Worm (Caenorhabditis elegans) whole organism, L2 larva: ENCODE results near the gene T28H11.7.

ENCODE experiments used
- F13H6.1 ChIP-seq: sonication (generic microtip); optimal IDR thresholded peaks from 2 replicates; lab custom pipeline; 2016; ENCODE audit warnings: missing genetic modification characterization, missing compliant biosample characterization
- R02D3.7 ChIP-seq: fragments of 150-350 bp; optimal IDR thresholded peaks from 2 replicates; lab custom pipeline; 2014; ENCODE audit warnings: missing biosample characterization, missing genetic modification characterization
- egl-27 ChIP-seq: sonication (generic microtip); optimal IDR thresholded peaks from 3 replicates; lab custom pipeline; 2017; ENCODE audit warnings: missing biosample characterization, missing genetic modification reagents, missing genetic modification characterization
- elt-3 ChIP-seq: sonication (generic microtip); optimal IDR thresholded peaks from 2 replicates; lab custom pipeline; 2017; ENCODE audit warnings: missing biosample characterization, missing genetic modification characterization
- mbf-1 ChIP-seq: sonication (generic microtip); optimal IDR thresholded peaks from 2 replicates; lab custom pipeline; 2017; ENCODE audit warnings: missing biosample characterization, missing genetic modification characterization
- nhr-12 ChIP-seq: fragments of 150-350 bp; optimal IDR thresholded peaks from 2 replicates; lab custom pipeline; 2014; ENCODE audit warnings: missing biosample characterization, missing genetic modification characterization
- unc-62 ChIP-seq: fragments of 150-350 bp; optimal IDR thresholded peaks from 2 replicates; lab custom pipeline; 2014; ENCODE audit warnings: missing biosample characterization, missing genetic modification reagents, missing genetic modification characterization
- ztf-4 ChIP-seq: fragments of 150-350 bp; optimal IDR thresholded peaks from 2 replicates; lab custom pipeline; 2014; ENCODE audit warnings: missing biosample characterization, missing genetic modification characterization

- no peak for TF ChIP-seq nhr-12 (tag; lab: Kevin White, UChicago)
- no peak for TF ChIP-seq mbf-1 (tag; lab: Kevin White, UChicago)
- TF ChIP-seq R02D3.7: no peak
- no peak for TF ChIP-seq elt-3 (tag; lab: Kevin White, UChicago)
- no peak for TF ChIP-seq egl-27 (tag; lab: Kevin White, UChicago)
- no peak for TF ChIP-seq F13H6.1 (tag; lab: Kevin White, UChicago)
- TF ChIP-seq unc-62 (GFP tag; lab: Kevin White, UChicago): no peak
- no peak for TF ChIP-seq ztf-4
Observed at ce11 chrIV:5020533-5020932, 3.6 kb upstream of the T28H11.7 start, which contains the start of gene T28H11.8.
